Worm (Caenorhabditis elegans): ENCODE results near the gene C39B5.14.
"Not testable (repeated sequence)": the region's sequence is repeated elsewhere in the genome, so short reads cannot be mapped to it uniquely, and the experiment has no call there.

- TF ChIP-seq him-1, dao-5, W03F9.2 (tag; optimal IDR thresholded peaks at IDR 0.05): not testable (repeated sequence)
Observed at ce11 chrIII:2261353-2261752, 50.1 kb downstream of the C39B5.14 start, which contains the start of gene fbxa-42.

All from whole organism, L4/young adult.